Fruit fly (Drosophila melanogaster): ENCODE data around the gene Cpr35B.

Gene Cpr35B

DNA sequence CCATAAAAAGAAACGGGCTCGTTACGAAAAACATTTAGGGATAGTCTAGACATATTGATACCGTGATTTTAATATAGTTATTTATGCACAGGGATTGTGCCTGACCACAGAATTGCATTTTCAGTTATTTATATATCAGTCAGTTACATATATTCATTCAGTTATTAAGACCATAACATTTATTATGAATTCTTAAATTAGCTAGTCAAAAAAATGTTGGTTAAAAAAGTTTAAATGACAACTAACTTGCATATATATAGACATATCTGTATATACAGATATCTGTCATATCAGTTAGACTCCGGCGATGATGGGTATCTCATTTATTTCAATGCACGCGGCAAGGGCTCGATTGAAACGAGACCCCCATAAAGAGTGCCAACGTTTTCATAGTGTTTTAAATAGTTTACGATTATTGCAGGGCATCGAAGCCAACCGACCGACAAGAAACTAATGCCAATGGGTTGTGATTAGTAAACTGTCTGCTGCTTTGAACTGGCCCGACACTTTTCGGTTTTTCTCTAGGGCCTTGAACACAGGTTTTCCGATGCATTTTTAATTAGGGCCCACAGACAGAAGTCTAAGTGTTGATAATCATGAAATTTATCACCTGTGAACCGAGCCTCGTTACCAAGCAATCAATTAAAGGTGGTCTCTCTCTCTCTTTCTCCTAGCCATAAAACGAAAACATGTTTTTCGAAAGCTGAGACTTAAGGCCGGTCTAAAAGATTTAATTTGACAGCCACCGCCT, 37.8 kb upstream of the Cpr35B start (continued):
- TF ChIP-seq Jarid2 (GFP tag; optimal IDR thresholded peaks at IDR 0.05), result peak; percentile 59
- TF ChIP-seq Neu2 (GFP tag; optimal IDR thresholded peaks at IDR 0.05; ENCODE audit: borderline replicate concordance), result no peak
- peak; percentile 84 for TF ChIP-seq stc (GFP tag; IDR thresholded peaks at IDR 0.05)
- no peak for TF ChIP-seq lov (optimal IDR thresholded peaks at IDR 0.05)
- TF ChIP-seq lov (GFP tag; IDR thresholded peaks at IDR 0.05), result peak; percentile 51; the same call in 1 of the 3 replicates
- TF ChIP-seq CG32532 (GFP tag; IDR thresholded peaks at IDR 0.05), result 0 out of 2 replicates have a peak, but pooled peaks have one; percentile 32
- peak; percentile 92 for TF ChIP-seq phol (tag; optimal IDR thresholded peaks at IDR 0.05)
- no peak for TF ChIP-seq zfh2 (GFP tag; optimal IDR thresholded peaks at IDR 0.05)
- TF ChIP-seq Mrtf (GFP tag; IDR thresholded peaks at IDR 0.05), result no peak
- TF ChIP-seq zfh1 (GFP tag; IDR thresholded peaks at IDR 0.05), result 0 out of 3 replicates have a peak, but pooled peaks have one; percentile 53
- TF ChIP-seq CG9876 (GFP tag; optimal IDR thresholded peaks at IDR 0.05), result no peak
- no peak for TF ChIP-seq CG7745 (tag; optimal IDR thresholded peaks at IDR 0.05)
- TF ChIP-seq CG4360 (GFP tag; IDR thresholded peaks at IDR 0.05), result peak; percentile 29; the same call in 1 of the 2 replicates
- TF ChIP-seq CG30431 (GFP tag; optimal IDR thresholded peaks at IDR 0.05), result peak; percentile 29
- peak; percentile 71 for TF ChIP-seq row (GFP tag; IDR thresholded peaks at IDR 0.05)
- TF ChIP-seq HHEX (GFP tag; optimal IDR thresholded peaks at IDR 0.05), result peak; percentile 79
- TF ChIP-seq CG7839 (tag; optimal IDR thresholded peaks at IDR 0.05), result peak; percentile 80
- TF ChIP-seq Dad (GFP tag; optimal IDR thresholded peaks at IDR 0.05), result no peak
- TF ChIP-seq HmgD (GFP tag; optimal IDR thresholded peaks at IDR 0.05), result no peak
- peak; percentile 95 for TF ChIP-seq sens (GFP tag)
- no peak for TF ChIP-seq Ada2b (GFP tag; IDR thresholded peaks at IDR 0.05)
- TF ChIP-seq CG15514 (GFP tag; optimal IDR thresholded peaks at IDR 0.05), result no peak
- TF ChIP-seq CG6765 (GFP tag; optimal IDR thresholded peaks at IDR 0.05), result no peak
- no peak for TF ChIP-seq Scr (GFP tag; IDR thresholded peaks at IDR 0.05; ENCODE audit: partially characterized antibody)
- TF ChIP-seq Lhr (GFP tag; optimal IDR thresholded peaks at IDR 0.05), result peak; percentile 34
- TF ChIP-seq lilli (GFP tag; optimal IDR thresholded peaks at IDR 0.05), result peak; percentile 16
- no peak for TF ChIP-seq CG1024 (GFP tag; IDR thresholded peaks at IDR 0.05)
- TF ChIP-seq fd96Cb (tag; optimal IDR thresholded peaks at IDR 0.05), result peak; percentile 90
- peak; percentile 43 for TF ChIP-seq twi (tag; optimal IDR thresholded peaks at IDR 0.05)
- no peak for TF ChIP-seq zf30C (GFP tag; optimal IDR thresholded peaks at IDR 0.05)
- TF ChIP-seq Med (GFP tag), result peak; percentile 60
- peak; percentile 21; the same call in 1 of the 2 replicates for TF ChIP-seq gsb (GFP tag; IDR thresholded peaks at IDR 0.05)
- peak; percentile 78 for TF ChIP-seq Six4 (GFP tag; optimal IDR thresholded peaks at IDR 0.05)
- peak; percentile 84 for TF ChIP-seq CG11504 (tag; optimal IDR thresholded peaks at IDR 0.05)
- TF ChIP-seq CG12942 (GFP tag; optimal IDR thresholded peaks at IDR 0.05), result no peak
- TF ChIP-seq CG8944 (GFP tag; optimal IDR thresholded peaks at IDR 0.05), result no peak
- TF ChIP-seq CG16779 (GFP tag; IDR thresholded peaks at IDR 0.05), result no peak
- TF ChIP-seq Xrp1 (GFP tag; IDR thresholded peaks at IDR 0.05), result peak; percentile 90
- no peak for TF ChIP-seq YL-1 (GFP tag; optimal IDR thresholded peaks at IDR 0.05)
- TF ChIP-seq NK7.1 (GFP tag; optimal IDR thresholded peaks at IDR 0.05), result no peak
- no peak for TF ChIP-seq HLH54F (GFP tag; optimal IDR thresholded peaks at IDR 0.05)
- TF ChIP-seq CG10431 (GFP tag; optimal IDR thresholded peaks at IDR 0.05), result peak; percentile 5
- TF ChIP-seq Chrac-16 (GFP tag; optimal IDR thresholded peaks at IDR 0.05), result peak; percentile 30
- no peak for TF ChIP-seq eyg (GFP tag; optimal IDR thresholded peaks at IDR 0.05)
- 0 out of 3 replicates have a peak, but pooled peaks have one; percentile 58 for TF ChIP-seq ase (GFP tag; IDR thresholded peaks at IDR 0.05)
- peak; percentile 82 for TF ChIP-seq CG8924 (tag; optimal IDR thresholded peaks at IDR 0.05)
- peak; percentile 95 for TF ChIP-seq CG18262 (tag; optimal IDR thresholded peaks at IDR 0.05)
- no peak for TF ChIP-seq MBD-R2 (GFP tag; IDR thresholded peaks at IDR 0.05)
- TF ChIP-seq CG6683 (GFP tag; optimal IDR thresholded peaks at IDR 0.05), result peak; percentile 22
- peak; percentile 12 for TF ChIP-seq CG18619 (GFP tag; optimal IDR thresholded peaks at IDR 0.05)

All from whole organism, embryonic.